Worm (Caenorhabditis elegans) whole organism, young adult: Measurements from ENCODE around the gene F31F4.11.

Experiments used
- F55B11.4 ChIP-seq: sonication (generic microtip); optimal IDR thresholded peaks from 2 replicates; lab custom pipeline; 2016; ENCODE audit warnings: missing compliant biosample characterization, missing genetic modification characterization, borderline replicate concordance; ENCODE audit not compliant: insufficient read depth
- hlh-12 ChIP-seq: sonication (generic microtip); optimal IDR thresholded peaks from 2 replicates; lab custom pipeline; 2016; ENCODE audit warnings: missing genetic modification characterization, missing compliant biosample characterization
- nfya-2 ChIP-seq: fragments of 200-800 bp; sonication (Bioruptor generic); IDR thresholded peaks from 2 replicates; pipeline ENCODE4 v1.3.6; 2022; ENCODE audit warnings: missing genetic modification reagents, missing genetic modification characterization, missing compliant biosample characterization
- sea-2 ChIP-seq: fragments of 200-800 bp; sonication (Bioruptor generic); IDR thresholded peaks from 2 replicates; pipeline ENCODE4 v1.3.6; 2022; ENCODE audit warnings: missing genetic modification characterization, missing compliant biosample characterization
- snpc-4 ChIP-seq, 5 experiments: fragments of 150-350 bp in 1 of 5; sonication (generic microtip) in 4 of 5; optimal IDR thresholded peaks; 2 replicates each; lab custom pipeline; 2014 to 2018; ENCODE audit warnings: missing genetic modification characterization in 5 of 5, missing biosample characterization in 3 of 5, antibody characterized with exemption in 2 of 5, mild to moderate bottlenecking in 2 of 5, missing compliant biosample characterization in 2 of 5, missing genotype in 2 of 5, moderate library complexity in 2 of 5, missing genetic modification reagents in 1 of 5

DNA sequence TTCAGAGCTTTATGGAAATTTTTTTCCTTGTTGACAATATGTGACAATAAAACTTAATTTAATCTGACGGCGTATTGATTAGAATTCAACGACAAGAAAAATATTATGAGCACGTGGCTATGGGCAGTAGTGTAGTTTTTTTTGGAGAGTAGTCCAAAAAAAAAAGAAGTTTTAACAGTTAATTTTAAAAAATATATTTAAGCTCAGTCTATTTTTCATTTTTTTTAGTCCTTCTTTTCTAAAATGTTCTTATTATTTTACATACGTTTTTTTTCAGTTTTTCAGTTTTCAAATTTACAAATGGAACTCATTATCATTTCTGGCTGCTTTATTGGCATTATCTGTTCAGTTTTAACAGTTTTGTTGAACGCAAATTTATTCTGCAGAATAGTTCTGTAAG lies 44.6 kb upstream of the F31F4.11 start, which contains the start of gene srbc-39:
- TF ChIP-seq sea-2 (GFP tag; lab: Robert Waterston, UW) = no peak
- TF ChIP-seq nfya-2 = no peak
- no peak for TF ChIP-seq hlh-12
- TF ChIP-seq F55B11.4 (tag; lab: Kevin White, UChicago) = no peak
- TF ChIP-seq snpc-4 (GFP tag; optimal IDR thresholded peaks at IDR 0.05; lab: Kevin White, UChicago) = no peak
- TF ChIP-seq snpc-4 (tag; optimal IDR thresholded peaks at IDR 0.05; lab: Kevin White, UChicago) = no peak
